Fruit fly (Drosophila melanogaster) whole organism, embryonic: ENCODE data around the gene stet.

Source experiments
- B-H1 ChIP-seq: fragments of 200-800 bp; sonication (Bioruptor generic); IDR thresholded peaks from 3 replicates; pipeline ENCODE4 v1.3.6; 2022; ENCODE audit warnings: missing biosample characterization, missing genetic modification characterization
- CG11504 ChIP-seq: fragments of 200-800 bp; sonication (Bioruptor generic); optimal IDR thresholded peaks from 3 replicates; lab custom pipeline; 2019; ENCODE audit warnings: missing biosample characterization, mild to moderate bottlenecking, missing genetic modification characterization, moderate library complexity
- CG12219 ChIP-seq: fragments of 200-800 bp; sonication (Bioruptor generic); optimal IDR thresholded peaks from 3 replicates; lab custom pipeline; 2018; ENCODE audit warnings: missing biosample characterization, mild to moderate bottlenecking, missing genetic modification characterization
- CG12744 ChIP-seq: fragments of 200-800 bp; sonication (Bioruptor generic); optimal IDR thresholded peaks from 2 replicates; lab custom pipeline; 2016; ENCODE audit warnings: missing biosample characterization, missing genetic modification characterization
- CG12942 ChIP-seq: fragments of 200-800 bp; sonication (Bioruptor generic); optimal IDR thresholded peaks from 3 replicates; lab custom pipeline; 2016; ENCODE audit warnings: missing biosample characterization, missing genetic modification characterization
- CG14050 ChIP-seq: fragments of 200-800 bp; sonication (Bioruptor generic); IDR thresholded peaks from 3 replicates; pipeline ENCODE4 v1.3.6; 2022; ENCODE audit warnings: missing biosample characterization, missing genetic modification characterization
- CG15696 ChIP-seq: fragments of 200-800 bp; sonication (Bioruptor generic); optimal IDR thresholded peaks from 2 replicates; lab custom pipeline; 2019; ENCODE audit warnings: missing biosample characterization, mild to moderate bottlenecking, missing genetic modification characterization, moderate library complexity
- CG30020 ChIP-seq: fragments of 200-800 bp; optimal IDR thresholded peaks from 2 replicates; lab custom pipeline; 2019; ENCODE audit warnings: missing biosample characterization, mild to moderate bottlenecking, missing genetic modification characterization, moderate library complexity
- CG31441 ChIP-seq: fragments of 200-800 bp; sonication (Bioruptor generic); IDR thresholded peaks from 2 replicates; pipeline ENCODE4 v1.3.6; 2022; ENCODE audit warnings: missing biosample characterization, missing genetic modification characterization
- CG32532 ChIP-seq: fragments of 200-800 bp; sonication (Bioruptor generic); IDR thresholded peaks from 2 replicates; pipeline ENCODE4 v1.3.6; 2022; ENCODE audit warnings: missing biosample characterization, missing genetic modification characterization
- CG4360 ChIP-seq: fragments of 200-800 bp; sonication (Bioruptor generic); IDR thresholded peaks from 2 replicates; pipeline ENCODE4 v1.3.6; 2022; ENCODE audit warnings: missing biosample characterization, missing genetic modification characterization
- CG4617 ChIP-seq: fragments of 200-800 bp; sonication (Bioruptor generic); optimal IDR thresholded peaks from 3 replicates; lab custom pipeline; 2016; ENCODE audit warnings: missing biosample characterization, missing genetic modification characterization, borderline replicate concordance
- CG6175 ChIP-seq: fragments of 200-800 bp; sonication (Bioruptor generic); IDR thresholded peaks from 3 replicates; pipeline ENCODE4 v1.3.6; 2022; ENCODE audit warnings: missing biosample characterization, missing genetic modification characterization
- CG6765 ChIP-seq: fragments of 200-800 bp; sonication (Bioruptor generic); optimal IDR thresholded peaks from 3 replicates; lab custom pipeline; 2017; ENCODE audit warnings: missing biosample characterization, mild to moderate bottlenecking, missing genetic modification characterization
- CG8359 ChIP-seq: fragments of 200-800 bp; sonication (Bioruptor generic); optimal IDR thresholded peaks from 2 replicates; lab custom pipeline; 2017; ENCODE audit warnings: missing biosample characterization, mild to moderate bottlenecking, missing genetic modification characterization, borderline replicate concordance
- CG9215 ChIP-seq: fragments of 200-800 bp; sonication (Bioruptor generic); IDR thresholded peaks from 2 replicates; pipeline ENCODE4 v1.3.6; 2022; ENCODE audit warnings: missing biosample characterization, missing genetic modification characterization
- D19B ChIP-seq: fragments of 200-800 bp; sonication (Bioruptor generic); optimal IDR thresholded peaks from 2 replicates; lab custom pipeline; 2017; ENCODE audit warnings: missing biosample characterization, mild to moderate bottlenecking, missing genetic modification characterization
- Doc3 ChIP-seq: fragments of 200-800 bp; sonication (Bioruptor generic); IDR thresholded peaks from 3 replicates; pipeline ENCODE4 v1.3.6; 2022; ENCODE audit warnings: missing biosample characterization, missing genetic modification characterization; ENCODE audit not compliant: partially characterized antibody
- Dref ChIP-seq: fragments of 200-800 bp; sonication (Bioruptor generic); IDR thresholded peaks from 2 replicates; pipeline ENCODE4 v1.3.6; 2022; ENCODE audit warnings: missing biosample characterization, missing genetic modification characterization
- Drgx ChIP-seq: fragments of 200-800 bp; sonication (Bioruptor generic); IDR thresholded peaks from 2 replicates; pipeline ENCODE4 v1.3.6; 2022; ENCODE audit warnings: missing biosample characterization, missing genetic modification characterization
- Gug ChIP-seq: fragments of 200-800 bp; sonication (Bioruptor generic); IDR thresholded peaks from 4 replicates; pipeline ENCODE4 v1.3.6; 2022; ENCODE audit warnings: missing biosample characterization, missing genetic modification characterization
- Hmx ChIP-seq: fragments of 200-800 bp; sonication (Bioruptor generic); optimal IDR thresholded peaks from 2 replicates; lab custom pipeline; 2016; ENCODE audit warnings: missing biosample characterization, missing genetic modification characterization
- Lhr ChIP-seq: fragments of 200-800 bp; sonication (Bioruptor generic); optimal IDR thresholded peaks from 3 replicates; lab custom pipeline; 2017; ENCODE audit warnings: mild to moderate bottlenecking, missing biosample characterization, missing genetic modification reagents, missing genetic modification characterization
- Lim3 ChIP-seq: fragments of 200-800 bp; sonication (Bioruptor generic); IDR thresholded peaks from 2 replicates; pipeline ENCODE4 v1.3.6; 2022; ENCODE audit warnings: missing biosample characterization, missing genetic modification characterization
- Max ChIP-seq: fragments of 200-800 bp; sonication (Bioruptor generic); optimal IDR thresholded peaks from 2 replicates; lab custom pipeline; 2016; ENCODE audit warnings: missing biosample characterization, mild to moderate bottlenecking, missing genetic modification characterization
- NK7.1 ChIP-seq: fragments of 200-800 bp; sonication (Bioruptor generic); optimal IDR thresholded peaks from 3 replicates; lab custom pipeline; 2016; ENCODE audit warnings: missing biosample characterization, missing genetic modification characterization
- NfI ChIP-seq: fragments of 200-800 bp; sonication (Bioruptor generic); optimal IDR thresholded peaks from 3 replicates; lab custom pipeline; 2018; ENCODE audit warnings: missing biosample characterization, mild to moderate bottlenecking, missing genetic modification characterization, moderate library complexity
- Rx ChIP-seq: fragments of 200-800 bp; sonication (Bioruptor generic); IDR thresholded peaks from 2 replicates; pipeline ENCODE4 v1.3.6; 2022; ENCODE audit warnings: missing biosample characterization, missing genetic modification characterization
- Sox102F ChIP-seq: fragments of 200-800 bp; sonication (Bioruptor generic); optimal IDR thresholded peaks from 2 replicates; lab custom pipeline; 2018; ENCODE audit warnings: missing biosample characterization, mild to moderate bottlenecking, missing genetic modification characterization, moderate library complexity
- Taf1 ChIP-seq: fragments of 200-800 bp; sonication (Bioruptor generic); IDR thresholded peaks from 2 replicates; pipeline ENCODE4 v1.3.6; 2022; ENCODE audit warnings: missing biosample characterization, missing genetic modification characterization
- al ChIP-seq: fragments of 200-800 bp; sonication (Bioruptor generic); IDR thresholded peaks from 2 replicates; pipeline ENCODE4 v1.3.6; 2022; ENCODE audit warnings: missing biosample characterization, missing genetic modification characterization
- az2 ChIP-seq: fragments of 200-800 bp; sonication (Bioruptor generic); optimal IDR thresholded peaks from 3 replicates; lab custom pipeline; 2016; ENCODE audit warnings: missing biosample characterization, missing genetic modification characterization
- bigmax ChIP-seq: fragments of 200-800 bp; sonication (Bioruptor generic); optimal IDR thresholded peaks from 2 replicates; lab custom pipeline; 2018; ENCODE audit warnings: missing biosample characterization, mild to moderate bottlenecking, missing genetic modification characterization
- bowl ChIP-seq: fragments of 200-800 bp; sonication (Bioruptor generic); IDR thresholded peaks from 2 replicates; pipeline ENCODE4 v1.3.6; 2022; ENCODE audit warnings: missing biosample characterization, missing genetic modification characterization
- cad ChIP-seq: fragments of >200 bp; optimal IDR thresholded peaks from 2 replicates; lab custom pipeline; 2017; ENCODE audit warnings: missing biosample characterization, missing genetic modification characterization
- croc ChIP-seq: fragments of 200-800 bp; sonication (Bioruptor generic); conservative IDR thresholded peaks from 3 replicates; pipeline ENCODE4 v1.3.6; 2022; ENCODE audit warnings: missing biosample characterization, missing genetic modification characterization
- eve ChIP-seq, 2 experiments: fragments of >200 bp; optimal IDR thresholded peaks; 2 replicates each; lab custom pipeline; 2017; ENCODE audit warnings: missing biosample characterization in 2 of 2, missing genetic modification characterization in 2 of 2
- ewg ChIP-seq: fragments of 200-800 bp; sonication (Bioruptor generic); optimal IDR thresholded peaks from 3 replicates; lab custom pipeline; 2017; ENCODE audit warnings: mild to moderate bottlenecking, missing biosample characterization, missing genetic modification reagents, missing genetic modification characterization
- grau ChIP-seq: fragments of 200-800 bp; optimal IDR thresholded peaks from 3 replicates; lab custom pipeline; 2019; ENCODE audit warnings: missing biosample characterization, mild to moderate bottlenecking, missing genetic modification characterization, moderate library complexity
- h ChIP-seq: fragments of >200 bp; optimal IDR thresholded peaks from 2 replicates; lab custom pipeline; 2017
- jigr1 ChIP-seq: fragments of 200-800 bp; sonication (Bioruptor generic); IDR thresholded peaks from 3 replicates; pipeline ENCODE4 v1.3.6; 2022; ENCODE audit warnings: missing biosample characterization, missing genetic modification characterization
- luna ChIP-seq: fragments of 200-800 bp; sonication (Bioruptor generic); optimal IDR thresholded peaks from 2 replicates; lab custom pipeline; 2016; ENCODE audit warnings: missing biosample characterization, missing genetic modification characterization
- nmo ChIP-seq: fragments of 200-800 bp; sonication (Bioruptor generic); optimal IDR thresholded peaks from 2 replicates; lab custom pipeline; 2018; ENCODE audit warnings: missing biosample characterization, mild to moderate bottlenecking, missing genetic modification characterization, moderate library complexity
- pan ChIP-seq, 4 experiments: fragments of >200 bp in 3 of 4; fragments of 200-800 bp in 1 of 4; sonication (Bioruptor generic) in 1 of 4; optimal IDR thresholded peaks in 3 of 4; IDR thresholded peaks in 1 of 4; 2 replicates each; pipeline versions ENCODE4 v1.3.6 to Lab custom; 2017 to 2022; ENCODE audit warnings: missing biosample characterization in 2 of 4, missing genetic modification characterization in 2 of 4, mixed read lengths in 1 of 4
- peb ChIP-seq: fragments of 200-800 bp; sonication (Bioruptor generic); IDR thresholded peaks from 2 replicates; pipeline ENCODE4 v1.3.6; 2022; ENCODE audit warnings: missing biosample characterization, missing genetic modification characterization
- sisA ChIP-seq: fragments of 200-800 bp; sonication (Bioruptor generic); IDR thresholded peaks from 2 replicates; pipeline ENCODE4 v1.3.6; 2022; ENCODE audit warnings: missing biosample characterization, missing genetic modification characterization
- sna ChIP-seq: fragments of 200-800 bp; sonication (Bioruptor generic); IDR thresholded peaks from 2 replicates; pipeline ENCODE4 v1.3.6; 2022; ENCODE audit warnings: missing biosample characterization, missing genetic modification characterization; ENCODE audit not compliant: partially characterized antibody
- sqz ChIP-seq: fragments of 200-800 bp; sonication (Bioruptor generic); optimal IDR thresholded peaks from 3 replicates; lab custom pipeline; 2018; ENCODE audit warnings: missing biosample characterization, mild to moderate bottlenecking, missing genetic modification characterization
- tgo ChIP-seq: fragments of 200-800 bp; sonication (Bioruptor generic); IDR thresholded peaks from 3 replicates; pipeline ENCODE4 v1.3.6; 2022; ENCODE audit warnings: missing biosample characterization, missing genetic modification characterization
- tio ChIP-seq: fragments of 200-800 bp; sonication (Bioruptor generic); optimal IDR thresholded peaks from 2 replicates; lab custom pipeline; 2017; ENCODE audit warnings: missing biosample characterization, missing genetic modification characterization, inconsistent platforms
- twi ChIP-seq: fragments of 200-800 bp; optimal IDR thresholded peaks from 2 replicates; lab custom pipeline; 2019; ENCODE audit warnings: missing biosample characterization, mild to moderate bottlenecking, missing genetic modification characterization, moderate library complexity
- vnd ChIP-seq: fragments of 200-800 bp; sonication (Bioruptor generic); IDR thresholded peaks from 3 replicates; pipeline ENCODE4 v1.3.6; 2022; ENCODE audit warnings: missing biosample characterization, missing genetic modification characterization; ENCODE audit not compliant: partially characterized antibody

Gene stet

DNA sequence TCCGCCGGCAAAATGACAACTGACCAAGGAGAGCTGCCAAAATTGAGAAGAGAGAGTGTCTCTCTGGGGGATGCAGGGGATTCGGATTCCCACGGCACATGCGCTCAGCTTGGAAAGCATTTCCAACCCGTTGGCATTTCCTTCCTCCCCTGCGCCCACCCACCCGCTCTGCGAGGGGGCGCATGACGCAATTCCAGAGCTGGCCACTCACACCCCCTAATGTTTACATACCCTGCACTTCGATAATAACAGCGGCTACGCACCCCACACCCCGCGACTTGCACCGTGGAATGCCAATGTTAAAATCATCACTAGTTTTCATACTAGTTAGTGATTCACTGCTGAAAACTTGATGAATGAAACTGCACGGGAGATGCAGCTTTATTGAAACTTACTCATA lies at the start of gene stet (continued):
- TF ChIP-seq sna (GFP tag; lab: Robert Waterston, UW) (no peak), CG31441 (GFP tag; lab: Robert Waterston, UW) (no peak), CG4617 (GFP tag; lab: Kevin White, UChicago) (no peak), CG12744 (GFP tag; lab: Kevin White, UChicago) (no peak), NfI (GFP tag; lab: Kevin White, UChicago) (no peak), sqz (GFP tag; lab: Kevin White, UChicago) (no peak), cad (GFP tag; lab: Kevin White, UChicago) (no peak), Lhr (no peak), eve (GFP tag; optimal IDR thresholded peaks at IDR 0.05; lab: Kevin White, UChicago) (no peak), luna (no peak), D19B (GFP tag; lab: Kevin White, UChicago) (peak; percentile 44), Hmx (GFP tag; lab: Kevin White, UChicago) (no peak), CG32532 (GFP tag; lab: Robert Waterston, UW) (0 out of 2 replicates have a peak, but pooled peaks have one; percentile 22), peb (GFP tag; lab: Robert Waterston, UW) (no peak), CG9215 (GFP tag; lab: Robert Waterston, UW) (no peak), Taf1 (GFP tag; lab: Robert Waterston, UW) (no peak), al (GFP tag; lab: Robert Waterston, UW) (no peak), Sox102F (GFP tag; lab: Kevin White, UChicago) (no peak), sisA (GFP tag; lab: Robert Waterston, UW) (no peak), nmo (GFP tag; lab: Kevin White, UChicago) (no peak), grau (tag; lab: Kevin White, UChicago) (no peak), Drgx (GFP tag; lab: Robert Waterston, UW) (no peak; the same call in 1 of the 2 replicates), CG11504 (tag; lab: Kevin White, UChicago) (no peak), CG15696 (tag; lab: Kevin White, UChicago) (no peak), Rx (GFP tag; lab: Robert Waterston, UW) (no peak), Gug (no peak), h (lab: Kevin White, UChicago) (no peak), tgo (GFP tag; lab: Robert Waterston, UW) (0 out of 3 replicates have a peak, but pooled peaks have one; percentile 13), croc (no peak), bowl (GFP tag; lab: Robert Waterston, UW) (no peak), NK7.1 (no peak), tio (no peak), ewg (GFP tag; lab: Kevin White, UChicago) (peak; percentile 97), B-H1 (GFP tag; lab: Robert Waterston, UW) (no peak), pan (optimal IDR thresholded peaks at IDR 0.05; lab: Kevin White, UChicago) (no peak), pan (GFP tag; optimal IDR thresholded peaks at IDR 0.05 in 1 of 2, IDR thresholded peaks at IDR 0.05 in 1 of 2) (no peak), twi (tag; lab: Kevin White, UChicago) (no peak), vnd (no peak), bigmax (GFP tag; lab: Kevin White, UChicago) (no peak), CG12942 (GFP tag; lab: Kevin White, UChicago) (no peak), Doc3 (GFP tag; lab: Robert Waterston, UW) (no peak), CG12219 (GFP tag; lab: Kevin White, UChicago) (no peak), CG6175 (GFP tag; lab: Robert Waterston, UW) (no peak), CG30020 (tag; lab: Kevin White, UChicago) (no peak), CG6765 (GFP tag; lab: Kevin White, UChicago) (no peak), Max (no peak), az2 (no peak), CG4360 (no peak), Dref (GFP tag; lab: Robert Waterston, UW) (no peak), jigr1 (no peak), CG8359 (GFP tag; lab: Kevin White, UChicago) (no peak), CG14050 (no peak), Lim3 (GFP tag; lab: Robert Waterston, UW) (no peak)
